In genomic region chrX:13528630-13529138, ce11 we compare ENCODE assay signal across 1 worm cellular context.
TF ChIP-seq lines count a peak whose summit lies in the region.

TSS of gene F18H3.4 (plus strand) at chrX:13529088.

TF ChIP-seq in whole organism, L1 larva, 84 proteins besides CTCF, POLR2A, EP300 and RAD21 (continued from another document):
- no peak for TF ChIP-seq lin-15B (tag; optimal IDR thresholded peaks at IDR 0.05; lab: Kevin White, UChicago)
- no peak for TF ChIP-seq ces-1 (GFP tag; optimal IDR thresholded peaks at IDR 0.05; lab: Kevin White, UChicago)
- no peak for TF ChIP-seq lin-13 (GFP tag; optimal IDR thresholded peaks at IDR 0.05; lab: Kevin White, UChicago)
- peak; percentile 24 for TF ChIP-seq egl-13 (tag; optimal IDR thresholded peaks at IDR 0.05; lab: Kevin White, UChicago)
- TF ChIP-seq alr-1 (tag; optimal IDR thresholded peaks at IDR 0.05; lab: Kevin White, UChicago; ENCODE audit: borderline replicate concordance): no peak
- TF ChIP-seq ceh-8 (GFP tag; optimal IDR thresholded peaks at IDR 0.05; lab: Kevin White, UChicago): no peak
- TF ChIP-seq irx-1 (tag; optimal IDR thresholded peaks at IDR 0.05; lab: Kevin White, UChicago): no peak
- TF ChIP-seq nhr-71 (tag; optimal IDR thresholded peaks at IDR 0.05; lab: Kevin White, UChicago): peak; percentile 80
- no peak for TF ChIP-seq egl-27 (tag; optimal IDR thresholded peaks at IDR 0.05; lab: Kevin White, UChicago)
- no peak for TF ChIP-seq pqm-1 (tag; optimal IDR thresholded peaks at IDR 0.05; lab: Kevin White, UChicago)
- peak in 1 of 2 experiments; percentile 78 for TF ChIP-seq lin-35 (GFP tag; optimal IDR thresholded peaks at IDR 0.05; lab: Kevin White, UChicago)
- TF ChIP-seq nhr-47 (tag; optimal IDR thresholded peaks at IDR 0.05; lab: Kevin White, UChicago): peak; percentile 31
